Worm (Caenorhabditis elegans) whole organism, late embryonic: ENCODE results near the gene nspc-18.

Source experiments
- C08G9.2 ChIP-seq: sonication (generic microtip); optimal IDR thresholded peaks from 2 replicates; lab custom pipeline; 2016; ENCODE audit warnings: mild to moderate bottlenecking, missing genetic modification characterization, moderate library complexity, missing compliant biosample characterization
- C38D4.7 ChIP-seq: fragments of 200-800 bp; sonication (Bioruptor generic); optimal IDR thresholded peaks from 2 replicates; lab custom pipeline; 2018; ENCODE audit warnings: mild to moderate bottlenecking, missing genetic modification characterization, moderate library complexity, missing compliant biosample characterization
- F13H6.1 ChIP-seq: sonication (generic microtip); optimal IDR thresholded peaks from 2 replicates; lab custom pipeline; 2016; ENCODE audit warnings: missing genetic modification characterization, missing compliant biosample characterization
- K09A11.1 ChIP-seq: sonication (generic microtip); optimal IDR thresholded peaks from 2 replicates; lab custom pipeline; 2017; ENCODE audit warnings: antibody characterized with exemption, mild to moderate bottlenecking, missing genetic modification characterization, missing compliant biosample characterization; ENCODE audit not compliant: insufficient read depth
- Y22D7AL.16 ChIP-seq: sonication (generic microtip); optimal IDR thresholded peaks from 2 replicates; lab custom pipeline; 2016; ENCODE audit warnings: missing genetic modification characterization, missing compliant biosample characterization
- ama-1 ChIP-seq: fragments of 150-350 bp; optimal IDR thresholded peaks from 2 replicates; lab custom pipeline; 2014
- ceh-14 ChIP-seq: sonication (generic microtip); optimal IDR thresholded peaks from 2 replicates; lab custom pipeline; 2016; ENCODE audit warnings: missing genotype, missing genetic modification characterization, missing compliant biosample characterization
- ceh-18 ChIP-seq: sonication (generic microtip); optimal IDR thresholded peaks from 2 replicates; lab custom pipeline; 2016; ENCODE audit warnings: missing genetic modification characterization, missing compliant biosample characterization
- ceh-19 ChIP-seq: fragments of 200-800 bp; sonication (Bioruptor generic); optimal IDR thresholded peaks from 2 replicates; lab custom pipeline; 2018; ENCODE audit warnings: mild to moderate bottlenecking, missing genetic modification characterization, missing compliant biosample characterization
- ceh-2 ChIP-seq: sonication (generic microtip); optimal IDR thresholded peaks from 2 replicates; lab custom pipeline; 2016; ENCODE audit warnings: missing genotype, missing genetic modification characterization, missing compliant biosample characterization
- ceh-22 ChIP-seq: sonication (generic microtip); optimal IDR thresholded peaks from 2 replicates; lab custom pipeline; 2017; ENCODE audit warnings: missing biosample characterization, missing genetic modification characterization
- ceh-24 ChIP-seq: sonication (generic microtip); optimal IDR thresholded peaks from 2 replicates; lab custom pipeline; 2016; ENCODE audit warnings: mild to moderate bottlenecking, missing genetic modification characterization, missing compliant biosample characterization
- ceh-30 ChIP-seq: fragments of 150-350 bp; optimal IDR thresholded peaks from 2 replicates; lab custom pipeline; 2014; ENCODE audit warnings: missing biosample characterization, missing genetic modification characterization
- ceh-31 ChIP-seq: sonication (generic microtip); optimal IDR thresholded peaks from 2 replicates; lab custom pipeline; 2016; ENCODE audit warnings: missing genetic modification characterization, missing compliant biosample characterization
- ceh-34 ChIP-seq: sonication (generic microtip); optimal IDR thresholded peaks from 2 replicates; lab custom pipeline; 2016; ENCODE audit warnings: mild to moderate bottlenecking, missing genetic modification characterization, missing compliant biosample characterization
- ceh-45 ChIP-seq: fragments of 200-800 bp; sonication (Bioruptor generic); IDR thresholded peaks from 2 replicates; pipeline ENCODE4 v1.3.6; 2022; ENCODE audit warnings: missing genetic modification reagents, missing genetic modification characterization, missing compliant biosample characterization
- ceh-9 ChIP-seq: sonication (generic microtip); optimal IDR thresholded peaks from 2 replicates; lab custom pipeline; 2016; ENCODE audit warnings: mild to moderate bottlenecking, missing genetic modification characterization, inconsistent platforms, missing compliant biosample characterization
- che-1 ChIP-seq: sonication (generic microtip); optimal IDR thresholded peaks from 2 replicates; lab custom pipeline; 2016; ENCODE audit warnings: mild to moderate bottlenecking, missing genetic modification characterization, missing compliant biosample characterization
- dmd-4 ChIP-seq: sonication (generic microtip); optimal IDR thresholded peaks from 2 replicates; lab custom pipeline; 2016; ENCODE audit warnings: borderline replicate concordance, missing genetic modification characterization, missing compliant biosample characterization
- dve-1 ChIP-seq: sonication (generic microtip); optimal IDR thresholded peaks from 2 replicates; lab custom pipeline; 2017; ENCODE audit warnings: antibody characterized with exemption, mild to moderate bottlenecking, missing genetic modification characterization, missing compliant biosample characterization
- elt-2 ChIP-seq: sonication (generic microtip); optimal IDR thresholded peaks from 2 replicates; lab custom pipeline; 2016; ENCODE audit warnings: missing genetic modification reagents, missing genetic modification characterization, missing compliant biosample characterization
- elt-4 ChIP-seq: sonication (generic microtip); optimal IDR thresholded peaks from 2 replicates; lab custom pipeline; 2016; ENCODE audit warnings: missing genetic modification characterization, missing compliant biosample characterization
- ets-4 ChIP-seq: sonication (generic microtip); optimal IDR thresholded peaks from 2 replicates; lab custom pipeline; 2016; ENCODE audit warnings: missing genetic modification characterization, missing compliant biosample characterization
- eyg-1 ChIP-seq: sonication (generic microtip); optimal IDR thresholded peaks from 2 replicates; lab custom pipeline; 2016; ENCODE audit warnings: missing genotype, missing genetic modification characterization, missing compliant biosample characterization
- fax-1 ChIP-seq: sonication (generic microtip); optimal IDR thresholded peaks from 2 replicates; lab custom pipeline; 2016; ENCODE audit warnings: missing genotype, missing genetic modification characterization, missing compliant biosample characterization
- fkh-10 ChIP-seq: fragments of 150-350 bp; optimal IDR thresholded peaks from 2 replicates; lab custom pipeline; 2014; ENCODE audit warnings: missing biosample characterization, missing genetic modification reagents, missing genetic modification characterization
- gmeb-2 ChIP-seq: sonication (generic microtip); optimal IDR thresholded peaks from 2 replicates; lab custom pipeline; 2016; ENCODE audit warnings: missing genetic modification characterization, inconsistent platforms, missing compliant biosample characterization
- hlh-13 ChIP-seq: fragments of 200-800 bp; sonication (Bioruptor generic); optimal IDR thresholded peaks from 2 replicates; lab custom pipeline; 2018; ENCODE audit warnings: mild to moderate bottlenecking, missing genetic modification characterization, missing compliant biosample characterization
- hlh-30 ChIP-seq: sonication (generic microtip); optimal IDR thresholded peaks from 2 replicates; lab custom pipeline; 2017; ENCODE audit warnings: antibody characterized with exemption, missing genetic modification characterization, missing compliant biosample characterization; ENCODE audit not compliant: insufficient read depth
- hlh-8 ChIP-seq: sonication (generic microtip); optimal IDR thresholded peaks from 2 replicates; lab custom pipeline; 2016; ENCODE audit warnings: missing genotype, missing genetic modification characterization, missing compliant biosample characterization
- lim-6 ChIP-seq: sonication (generic microtip); optimal IDR thresholded peaks from 2 replicates; lab custom pipeline; 2016; ENCODE audit warnings: missing genetic modification characterization, missing compliant biosample characterization
- lin-11 ChIP-seq: fragments of 200-800 bp; sonication (Bioruptor generic); optimal IDR thresholded peaks from 2 replicates; lab custom pipeline; 2018; ENCODE audit warnings: mild to moderate bottlenecking, missing genetic modification characterization, missing compliant biosample characterization
- madf-2 ChIP-seq: sonication (generic microtip); optimal IDR thresholded peaks from 2 replicates; lab custom pipeline; 2017; ENCODE audit warnings: missing genetic modification characterization, missing compliant biosample characterization
- nfya-1 ChIP-seq: sonication (generic microtip); optimal IDR thresholded peaks from 2 replicates; lab custom pipeline; 2017; ENCODE audit warnings: missing genetic modification characterization, mild to moderate bottlenecking, missing compliant biosample characterization, antibody characterized with exemption, moderate library complexity
- nhr-11 ChIP-seq: fragments of 150-350 bp; optimal IDR thresholded peaks from 2 replicates; lab custom pipeline; 2014; ENCODE audit warnings: missing biosample characterization, missing genetic modification characterization
- nhr-232 ChIP-seq: sonication (generic microtip); optimal IDR thresholded peaks from 2 replicates; lab custom pipeline; 2016; ENCODE audit warnings: missing genetic modification characterization, missing compliant biosample characterization
- pat-9 ChIP-seq: fragments of 200-800 bp; sonication (Bioruptor generic); optimal IDR thresholded peaks from 2 replicates; lab custom pipeline; 2018; ENCODE audit warnings: mild to moderate bottlenecking, missing genetic modification characterization, moderate library complexity, missing compliant biosample characterization
- pha-2 ChIP-seq: sonication (generic microtip); optimal IDR thresholded peaks from 2 replicates; lab custom pipeline; 2017; ENCODE audit warnings: mild to moderate bottlenecking, missing genetic modification characterization, missing compliant biosample characterization
- pros-1 ChIP-seq: fragments of 150-350 bp; optimal IDR thresholded peaks from 2 replicates; lab custom pipeline; 2014; ENCODE audit warnings: missing biosample characterization, missing genetic modification reagents, missing genetic modification characterization
- ref-2 ChIP-seq: sonication (generic microtip); optimal IDR thresholded peaks from 2 replicates; lab custom pipeline; 2016; ENCODE audit warnings: missing genetic modification characterization, missing compliant biosample characterization
- rnt-1 ChIP-seq: sonication (generic microtip); optimal IDR thresholded peaks from 2 replicates; lab custom pipeline; 2016; ENCODE audit warnings: missing genetic modification characterization, missing compliant biosample characterization
- sdc-2 ChIP-seq: sonication (generic microtip); optimal IDR thresholded peaks from 2 replicates; lab custom pipeline; 2016; ENCODE audit warnings: missing genotype, missing genetic modification characterization, missing compliant biosample characterization
- tbx-2 ChIP-seq: sonication (generic microtip); optimal IDR thresholded peaks from 2 replicates; lab custom pipeline; 2016; ENCODE audit warnings: missing genetic modification characterization, missing compliant biosample characterization
- tbx-7 ChIP-seq: sonication (generic microtip); optimal IDR thresholded peaks from 2 replicates; lab custom pipeline; 2016; ENCODE audit warnings: missing genotype, missing genetic modification characterization, missing compliant biosample characterization
- unc-3 ChIP-seq, 2 experiments: fragments of 200-800 bp in 1 of 2; sonication (Bioruptor generic) in 1 of 2; sonication (generic microtip) in 1 of 2; conservative IDR thresholded peaks in 1 of 2; optimal IDR thresholded peaks in 1 of 2; 2 replicates each; pipeline versions ENCODE4 v1.3.6 to Lab custom; 2016 to 2022; ENCODE audit warnings: missing compliant biosample characterization in 2 of 2, missing genetic modification characterization in 2 of 2, missing genetic modification reagents in 1 of 2
- unc-42 ChIP-seq: sonication (generic microtip); optimal IDR thresholded peaks from 2 replicates; lab custom pipeline; 2016; ENCODE audit warnings: missing genotype, missing genetic modification characterization, missing compliant biosample characterization
- unc-55 ChIP-seq: sonication (generic microtip); optimal IDR thresholded peaks from 2 replicates; lab custom pipeline; 2017; ENCODE audit warnings: missing biosample characterization, missing genetic modification reagents, missing genetic modification characterization

Gene nspc-18

ce11 chrX:14491103-14491502, 36.4 kb downstream of the nspc-18 start (continued):
- no peak for TF ChIP-seq pat-9 (tag; lab: Kevin White, UChicago)
- TF ChIP-seq ceh-2, result no peak
- TF ChIP-seq nfya-1, result peak; percentile 16
- TF ChIP-seq sdc-2 (tag; lab: Kevin White, UChicago), result peak; percentile 59

ce11 chrX:14490486-14490885, 37.0 kb downstream of the nspc-18 start:
- TF ChIP-seq elt-4 (peak; percentile 49), ceh-24 (tag; lab: Kevin White, UChicago) (no peak)
- TF ChIP-seq, all 69 proteins: peak for 1

- TF ChIP-seq sdc-2 (tag; lab: Kevin White, UChicago) (peak; percentile 40), ceh-14 (tag; lab: Kevin White, UChicago) (no peak), ceh-30 (tag; lab: Kevin White, UChicago) (no peak), tbx-2 (tag; lab: Kevin White, UChicago) (peak; percentile 43), che-1 (tag; lab: Kevin White, UChicago) (no peak), ceh-19 (GFP tag; lab: Kevin White, UChicago) (peak; percentile 13), gmeb-2 (tag; lab: Kevin White, UChicago) (no peak), tbx-7 (tag; lab: Kevin White, UChicago) (no peak), lin-11 (no peak), pha-2 (tag; lab: Kevin White, UChicago) (no peak), ceh-9 (no peak), F13H6.1 (tag; lab: Kevin White, UChicago) (no peak), ceh-22 (tag; lab: Kevin White, UChicago) (no peak), ceh-24 (tag; lab: Kevin White, UChicago) (no peak), hlh-30 (tag; lab: Kevin White, UChicago) (no peak), C08G9.2 (tag; lab: Kevin White, UChicago) (no peak), nfya-1 (peak; percentile 73), ceh-34 (tag; lab: Kevin White, UChicago) (peak; percentile 53), rnt-1 (tag; lab: Kevin White, UChicago) (peak; percentile 15), ref-2 (tag; lab: Kevin White, UChicago) (peak; percentile 73), ets-4 (no peak), nhr-11 (tag; lab: Kevin White, UChicago) (no peak), dve-1 (tag; lab: Kevin White, UChicago) (peak; percentile 54), Y22D7AL.16 (no peak), hlh-13 (no peak), ceh-31 (tag; lab: Kevin White, UChicago) (peak; percentile 45), C38D4.7 (no peak), madf-2 (tag; lab: Kevin White, UChicago) (no peak), ceh-45 (GFP tag; lab: Robert Waterston, UW) (0 out of 2 replicates have a peak, but pooled peaks have one; percentile 48), eyg-1 (tag; lab: Kevin White, UChicago) (no peak), fax-1 (no peak), ama-1 (lab: Kevin White, UChicago) (peak; percentile 67), hlh-8 (no peak), lim-6 (tag; lab: Kevin White, UChicago) (no peak), unc-55 (GFP tag; lab: Kevin White, UChicago) (peak; percentile 75), fkh-10 (GFP tag; lab: Kevin White, UChicago) (no peak), ceh-18 (tag; lab: Kevin White, UChicago) (peak; percentile 63), pros-1 (tag; lab: Kevin White, UChicago) (peak; percentile 6), dmd-4 (no peak), unc-42 (tag; lab: Kevin White, UChicago) (peak; percentile 20), elt-2 (tag; lab: Kevin White, UChicago) (peak; percentile 28), K09A11.1 (no peak), nhr-232 (tag; lab: Kevin White, UChicago) (no peak), unc-3 (GFP tag; conservative IDR thresholded peaks at IDR 0.05; lab: Robert Waterston, UW) (no peak), unc-3 (tag; optimal IDR thresholded peaks at IDR 0.05; lab: Kevin White, UChicago) (no peak)
Observed at ce11 chrX:14489945-14490344, 37.5 kb downstream of the nspc-18 start, which contains the start of gene his-24. his-24 (plus strand) TSS chrX:14490094.
